Fruit fly (Drosophila melanogaster) S2 (cell line): ENCODE results near the gene CG32944.

Experiments used
- CG8478 ChIP-seq: fragments of >200 bp; optimal IDR thresholded peaks from 2 replicates; lab custom pipeline; 2018
- CTCF ChIP-seq, 2 experiments: fragments of >200 bp; optimal IDR thresholded peaks; 2 replicates each; lab custom pipeline; 2018

- TF ChIP-seq CG8478 (no peak), CTCF (optimal IDR thresholded peaks at IDR 0.05; lab: Kevin White, UChicago) (no peak)
Observed at dm6 chr3R:4362010-4362409, 57.4 kb downstream of the CG32944 start.
